Fruit fly (Drosophila melanogaster) whole organism, embryonic: ENCODE measurements around the gene jagn.
A peak's percentile ranks its signal among the peaks of the same experiment; 100 is the strongest.

ENCODE experiments used
- Aef1 ChIP-seq: fragments of 200-800 bp; sonication (Bioruptor generic); IDR thresholded peaks from 3 replicates; pipeline ENCODE4 v1.3.6; 2022; ENCODE audit warnings: missing biosample characterization, missing genetic modification characterization
- Awh ChIP-seq: fragments of 200-800 bp; sonication (Bioruptor generic); IDR thresholded peaks from 2 replicates; pipeline ENCODE4, ENCODE4 v1.3.6; 2022; ENCODE audit warnings: missing biosample characterization, missing genetic modification characterization
- B-H1 ChIP-seq: fragments of 200-800 bp; sonication (Bioruptor generic); IDR thresholded peaks from 3 replicates; pipeline ENCODE4 v1.3.6; 2022; ENCODE audit warnings: missing biosample characterization, missing genetic modification characterization
- Bgb ChIP-seq: fragments of 200-800 bp; sonication (Bioruptor generic); IDR thresholded peaks from 2 replicates; pipeline ENCODE4 v1.3.6; 2022; ENCODE audit warnings: missing biosample characterization, missing genetic modification characterization; ENCODE audit not compliant: partially characterized antibody
- C15 ChIP-seq: fragments of 200-800 bp; sonication (Bioruptor generic); IDR thresholded peaks from 3 replicates; pipeline ENCODE4 v1.3.6; 2022; ENCODE audit warnings: missing biosample characterization, missing genetic modification characterization
- CG10431 ChIP-seq: fragments of 200-800 bp; sonication (Bioruptor generic); optimal IDR thresholded peaks from 3 replicates; lab custom pipeline; 2018; ENCODE audit warnings: missing biosample characterization, mild to moderate bottlenecking, missing genetic modification characterization
- CG10959 ChIP-seq: fragments of 200-800 bp; sonication (Bioruptor generic); IDR thresholded peaks from 2 replicates; pipeline ENCODE4 v1.3.6; 2022; ENCODE audit warnings: missing biosample characterization, missing genetic modification characterization
- CG12659 ChIP-seq: fragments of 200-800 bp; sonication (Bioruptor generic); optimal IDR thresholded peaks from 3 replicates; lab custom pipeline; 2017; ENCODE audit warnings: mild to moderate bottlenecking, missing biosample characterization, missing genetic modification reagents, missing genetic modification characterization
- CG13287 ChIP-seq: fragments of 200-800 bp; sonication (Bioruptor generic); IDR thresholded peaks from 2 replicates; pipeline ENCODE4 v1.3.6; 2022; ENCODE audit warnings: missing biosample characterization, missing genetic modification characterization; ENCODE audit not compliant: partially characterized antibody
- CG2120 ChIP-seq: fragments of 200-800 bp; sonication (Bioruptor generic); optimal IDR thresholded peaks from 3 replicates; lab custom pipeline; 2016; ENCODE audit warnings: missing biosample characterization, missing genetic modification characterization
- CG30020 ChIP-seq: fragments of 200-800 bp; optimal IDR thresholded peaks from 2 replicates; lab custom pipeline; 2019; ENCODE audit warnings: missing biosample characterization, mild to moderate bottlenecking, missing genetic modification characterization, moderate library complexity
- CG31365 ChIP-seq: fragments of 200-800 bp; sonication (Bioruptor generic); optimal IDR thresholded peaks from 2 replicates; lab custom pipeline; 2018; ENCODE audit warnings: missing biosample characterization, mild to moderate bottlenecking, missing genetic modification characterization
- CG3163 ChIP-seq: fragments of 200-800 bp; sonication (Bioruptor generic); optimal IDR thresholded peaks from 3 replicates; lab custom pipeline; 2016; ENCODE audit warnings: missing biosample characterization, missing genetic modification characterization
- CG3281 ChIP-seq: fragments of 200-800 bp; sonication (Bioruptor generic); optimal IDR thresholded peaks from 3 replicates; lab custom pipeline; 2017; ENCODE audit warnings: missing biosample characterization, mild to moderate bottlenecking, missing genetic modification characterization
- CG34376 ChIP-seq: fragments of 200-800 bp; sonication (Bioruptor generic); optimal IDR thresholded peaks from 2 replicates; lab custom pipeline; 2018; ENCODE audit warnings: missing biosample characterization, mild to moderate bottlenecking, missing genetic modification characterization
- CG4282 ChIP-seq: fragments of 200-800 bp; sonication (Bioruptor generic); optimal IDR thresholded peaks from 2 replicates; lab custom pipeline; 2016; ENCODE audit warnings: missing biosample characterization, missing genetic modification characterization
- CG4617 ChIP-seq: fragments of 200-800 bp; sonication (Bioruptor generic); optimal IDR thresholded peaks from 3 replicates; lab custom pipeline; 2016; ENCODE audit warnings: missing biosample characterization, missing genetic modification characterization, borderline replicate concordance
- CG6254 ChIP-seq: fragments of 200-800 bp; sonication (Bioruptor generic); optimal IDR thresholded peaks from 3 replicates; lab custom pipeline; 2017; ENCODE audit warnings: mild to moderate bottlenecking, missing biosample characterization, missing genetic modification reagents, missing genetic modification characterization
- CG6765 ChIP-seq: fragments of 200-800 bp; sonication (Bioruptor generic); optimal IDR thresholded peaks from 3 replicates; lab custom pipeline; 2017; ENCODE audit warnings: missing biosample characterization, mild to moderate bottlenecking, missing genetic modification characterization
- CG7372 ChIP-seq: fragments of 200-800 bp; sonication (Bioruptor generic); IDR thresholded peaks from 2 replicates; pipeline ENCODE4 v1.3.6; 2022; ENCODE audit warnings: missing biosample characterization, missing genetic modification characterization
- CG8944 ChIP-seq: fragments of 200-800 bp; sonication (Bioruptor generic); optimal IDR thresholded peaks from 3 replicates; lab custom pipeline; 2016; ENCODE audit warnings: missing biosample characterization, missing genetic modification characterization
- CG9797 ChIP-seq: fragments of 200-800 bp; sonication (Bioruptor generic); optimal IDR thresholded peaks from 3 replicates; lab custom pipeline; 2018; ENCODE audit warnings: missing biosample characterization, mild to moderate bottlenecking, missing genetic modification characterization
- Dad ChIP-seq: fragments of 200-800 bp; sonication (Bioruptor generic); optimal IDR thresholded peaks from 3 replicates; lab custom pipeline; 2016; ENCODE audit warnings: missing biosample characterization, missing genetic modification characterization
- Dll ChIP-seq: fragments of 200-800 bp; sonication (Bioruptor generic); IDR thresholded peaks from 4 replicates; pipeline ENCODE4 v1.3.6; 2022; ENCODE audit warnings: missing biosample characterization, missing genetic modification characterization; ENCODE audit not compliant: partially characterized antibody
- Ets65A ChIP-seq: fragments of 200-800 bp; sonication (Bioruptor generic); peaks from one replicate; lab custom pipeline; 2016; ENCODE audit warnings: missing biosample characterization, missing genetic modification characterization
- HLH3B ChIP-seq: fragments of 200-800 bp; sonication (Bioruptor generic); IDR thresholded peaks from 2 replicates; pipeline ENCODE4 v1.3.6; 2022; ENCODE audit warnings: missing biosample characterization, missing genetic modification characterization
- Med ChIP-seq: fragments of 200-800 bp; sonication (Bioruptor generic); peaks from one replicate; lab custom pipeline; 2016; ENCODE audit warnings: missing biosample characterization, missing genetic modification characterization, mild to moderate bottlenecking, inconsistent platforms, moderate library complexity
- NK7.1 ChIP-seq: fragments of 200-800 bp; sonication (Bioruptor generic); optimal IDR thresholded peaks from 3 replicates; lab custom pipeline; 2016; ENCODE audit warnings: missing biosample characterization, missing genetic modification characterization
- Ptx1 ChIP-seq: fragments of 200-800 bp; sonication (Bioruptor generic); IDR thresholded peaks from 2 replicates; pipeline ENCODE4 v1.3.6; 2022; ENCODE audit warnings: missing biosample characterization, missing genetic modification characterization
- Scr ChIP-seq: fragments of 200-800 bp; sonication (Bioruptor generic); IDR thresholded peaks from 2 replicates; pipeline ENCODE4 v1.3.6; 2022; ENCODE audit warnings: missing biosample characterization, missing genetic modification characterization; ENCODE audit not compliant: partially characterized antibody
- Sry-β ChIP-seq: fragments of 200-800 bp; sonication (Bioruptor generic); optimal IDR thresholded peaks from 2 replicates; lab custom pipeline; 2018; ENCODE audit warnings: missing biosample characterization, mild to moderate bottlenecking, missing genetic modification characterization, moderate library complexity
- Tbp ChIP-seq: fragments of >200 bp; optimal IDR thresholded peaks from 2 replicates; lab custom pipeline; 2018; ENCODE audit warnings: missing biosample characterization, missing genetic modification characterization
- al ChIP-seq: fragments of 200-800 bp; sonication (Bioruptor generic); IDR thresholded peaks from 2 replicates; pipeline ENCODE4 v1.3.6; 2022; ENCODE audit warnings: missing biosample characterization, missing genetic modification characterization
- amos ChIP-seq: fragments of 200-800 bp; sonication (Bioruptor generic); IDR thresholded peaks from 2 replicates; pipeline ENCODE4 v1.3.6; 2022; ENCODE audit warnings: missing biosample characterization, missing genetic modification characterization; ENCODE audit not compliant: partially characterized antibody
- ato ChIP-seq: fragments of 200-800 bp; sonication (Bioruptor generic); IDR thresholded peaks from 2 replicates; pipeline ENCODE4 v1.3.6; 2022; ENCODE audit warnings: missing biosample characterization, missing genetic modification characterization; ENCODE audit not compliant: partially characterized antibody
- chm ChIP-seq: fragments of 200-800 bp; sonication (Bioruptor generic); IDR thresholded peaks from 2 replicates; pipeline ENCODE4 v1.3.6; 2022; ENCODE audit warnings: missing biosample characterization, missing genetic modification characterization
- crc ChIP-seq: fragments of 200-800 bp; sonication (Bioruptor generic); optimal IDR thresholded peaks from 2 replicates; lab custom pipeline; 2016; ENCODE audit warnings: missing biosample characterization, missing genetic modification characterization
- ems ChIP-seq: fragments of 200-800 bp; sonication (Bioruptor generic); optimal IDR thresholded peaks from 3 replicates; lab custom pipeline; 2016; ENCODE audit warnings: missing biosample characterization, missing genetic modification characterization
- en ChIP-seq: fragments of 200-800 bp; sonication (Bioruptor generic); optimal IDR thresholded peaks from 2 replicates; lab custom pipeline; 2016; ENCODE audit warnings: missing biosample characterization, missing genetic modification characterization
- fu2 ChIP-seq: fragments of 200-800 bp; sonication (Bioruptor generic); optimal IDR thresholded peaks from 2 replicates; lab custom pipeline; 2016; ENCODE audit warnings: missing biosample characterization, missing genetic modification characterization
- gem ChIP-seq: fragments of 200-800 bp; sonication (Bioruptor generic); optimal IDR thresholded peaks from 2 replicates; lab custom pipeline; 2019; ENCODE audit warnings: missing biosample characterization, mild to moderate bottlenecking, missing genetic modification characterization, moderate library complexity
- h ChIP-seq: fragments of >200 bp; optimal IDR thresholded peaks from 2 replicates; lab custom pipeline; 2017
- hbn ChIP-seq: fragments of 200-800 bp; sonication (Bioruptor generic); IDR thresholded peaks from 2 replicates; pipeline ENCODE4 v1.3.6; 2022; ENCODE audit warnings: missing biosample characterization, missing genetic modification characterization; ENCODE audit not compliant: partially characterized antibody
- lilli ChIP-seq: fragments of 200-800 bp; sonication (Bioruptor generic); optimal IDR thresholded peaks from 3 replicates; lab custom pipeline; 2016; ENCODE audit warnings: missing biosample characterization, missing genetic modification characterization
- lov ChIP-seq, 2 experiments: fragments of 200-800 bp in 1 of 2; fragments of >200 bp in 1 of 2; sonication (Bioruptor generic) in 1 of 2; IDR thresholded peaks in 1 of 2; optimal IDR thresholded peaks in 1 of 2; 2 replicates in 1 of 2; 3 replicates in 1 of 2; pipeline versions ENCODE4 v1.3.6 to Lab custom; 2017 to 2022; ENCODE audit warnings: missing biosample characterization in 1 of 2, missing genetic modification characterization in 1 of 2
- nmo ChIP-seq: fragments of 200-800 bp; sonication (Bioruptor generic); optimal IDR thresholded peaks from 2 replicates; lab custom pipeline; 2018; ENCODE audit warnings: missing biosample characterization, mild to moderate bottlenecking, missing genetic modification characterization, moderate library complexity
- tgo ChIP-seq: fragments of 200-800 bp; sonication (Bioruptor generic); IDR thresholded peaks from 3 replicates; pipeline ENCODE4 v1.3.6; 2022; ENCODE audit warnings: missing biosample characterization, missing genetic modification characterization
- tin ChIP-seq: fragments of 200-800 bp; sonication (Bioruptor generic); optimal IDR thresholded peaks from 3 replicates; lab custom pipeline; 2016; ENCODE audit warnings: missing biosample characterization, missing genetic modification characterization
- vvl ChIP-seq: fragments of 200-800 bp; sonication (Bioruptor generic); IDR thresholded peaks from 2 replicates; pipeline ENCODE4 v1.3.6; 2022; ENCODE audit warnings: missing biosample characterization, missing genetic modification characterization
- zfh2 ChIP-seq: fragments of 200-800 bp; sonication (Bioruptor generic); optimal IDR thresholded peaks from 2 replicates; lab custom pipeline; 2016; ENCODE audit warnings: missing biosample characterization, missing genetic modification characterization

jagn gene

DNA sequence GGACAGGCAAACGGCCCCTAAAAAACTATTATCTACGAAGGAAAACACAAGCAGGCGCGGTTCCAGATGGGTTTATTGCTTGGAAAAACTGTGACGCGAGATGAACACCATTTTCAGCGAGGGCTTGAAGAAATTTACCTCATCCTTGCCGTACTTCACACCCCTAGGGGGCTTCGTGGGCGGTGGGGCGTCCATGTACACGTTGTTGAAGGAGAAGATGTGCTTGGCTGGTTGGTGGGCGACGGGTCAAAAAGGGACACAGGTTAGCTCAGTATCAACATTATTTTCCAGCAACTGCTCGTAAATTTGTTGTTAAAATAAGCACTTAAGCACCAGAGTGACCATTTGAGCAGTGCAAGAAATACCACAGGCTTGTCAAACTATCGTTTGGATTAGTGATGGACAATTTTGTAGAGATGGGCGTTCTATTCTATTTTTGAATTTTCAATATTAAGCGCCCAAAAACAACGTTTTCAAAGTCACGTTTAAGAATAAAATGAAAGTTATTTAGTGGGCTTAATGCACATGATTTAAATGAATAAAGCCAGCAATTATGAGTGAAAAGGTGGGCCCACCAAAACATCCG is 20.4 kb upstream of the jagn start, which contains the start of gene Sec8 (continued):
- peak; percentile 2 for TF ChIP-seq CG8944 (GFP tag; lab: Kevin White, UChicago)
- TF ChIP-seq CG2120 (GFP tag; lab: Kevin White, UChicago) = peak; percentile 68
- TF ChIP-seq CG6765 (GFP tag; lab: Kevin White, UChicago) = no peak
- peak; percentile 71 for TF ChIP-seq ato
- no peak for TF ChIP-seq HLH3B (GFP tag; lab: Robert Waterston, UW)
- peak; percentile 57 for TF ChIP-seq Dad (GFP tag; lab: Kevin White, UChicago)
- TF ChIP-seq CG6254 (GFP tag; lab: Kevin White, UChicago) = peak; percentile 26
- peak; percentile 31 for TF ChIP-seq CG30020 (tag; lab: Kevin White, UChicago)
- TF ChIP-seq crc (GFP tag; lab: Kevin White, UChicago) = peak; percentile 13
- TF ChIP-seq al = peak; percentile 23; the same call in 1 of the 2 replicates
- TF ChIP-seq h (lab: Kevin White, UChicago) = no peak
- no peak for TF ChIP-seq CG10431 (GFP tag; lab: Kevin White, UChicago)
- 0 out of 3 replicates have a peak, but pooled peaks have one; percentile 31 for TF ChIP-seq tgo (GFP tag; lab: Robert Waterston, UW)
- TF ChIP-seq gem (tag; lab: Kevin White, UChicago) = no peak
- TF ChIP-seq CG10959 (GFP tag; lab: Robert Waterston, UW) = no peak
- TF ChIP-seq Scr (GFP tag; lab: Robert Waterston, UW) = peak; percentile 87
- peak; percentile 93 for TF ChIP-seq amos (GFP tag; lab: Robert Waterston, UW)
- no peak for TF ChIP-seq en
- TF ChIP-seq CG9797 (GFP tag; lab: Kevin White, UChicago) = peak; percentile 69
- peak; percentile 67 for TF ChIP-seq lilli (GFP tag; lab: Kevin White, UChicago)
- TF ChIP-seq lov (optimal IDR thresholded peaks at IDR 0.05; lab: Kevin White, UChicago) = no peak
- TF ChIP-seq lov (GFP tag; IDR thresholded peaks at IDR 0.05; lab: Robert Waterston, UW) = no peak
- TF ChIP-seq CG3163 (GFP tag; lab: Kevin White, UChicago) = peak; percentile 30
- peak; percentile 83 for TF ChIP-seq Dll
- peak; percentile 38 for TF ChIP-seq fu2 (GFP tag; lab: Kevin White, UChicago)
- peak; percentile 33 for TF ChIP-seq ems (GFP tag; lab: Kevin White, UChicago)
- peak; percentile 83 for TF ChIP-seq hbn (GFP tag; lab: Robert Waterston, UW)
- TF ChIP-seq CG13287 (GFP tag; lab: Robert Waterston, UW) = peak; percentile 91
- peak; percentile 92 for TF ChIP-seq CG4617 (GFP tag; lab: Kevin White, UChicago)
- TF ChIP-seq CG12659 = peak; percentile 56
- peak; percentile 60 for TF ChIP-seq tin (GFP tag; lab: Kevin White, UChicago)
- TF ChIP-seq NK7.1 (GFP tag; lab: Kevin White, UChicago) = no peak
- TF ChIP-seq chm (GFP tag; lab: Robert Waterston, UW) = 0 out of 2 replicates have a peak, but pooled peaks have one; percentile 31
- TF ChIP-seq Aef1 (GFP tag; lab: Robert Waterston, UW) = 0 out of 3 replicates have a peak, but pooled peaks have one; percentile 31
- no peak for TF ChIP-seq C15 (GFP tag; lab: Robert Waterston, UW)
- peak; percentile 51 for TF ChIP-seq vvl (GFP tag; lab: Robert Waterston, UW)
- TF ChIP-seq Ptx1 = no peak
- no peak for TF ChIP-seq CG31365 (tag; lab: Kevin White, UChicago)
- peak; percentile 68 for TF ChIP-seq zfh2
- TF ChIP-seq nmo (GFP tag; lab: Kevin White, UChicago) = peak; percentile 62
- no peak for TF ChIP-seq Sry-β (GFP tag; lab: Kevin White, UChicago)
- TF ChIP-seq CG3281 = no peak
- TF ChIP-seq CG4282 (GFP tag; lab: Kevin White, UChicago) = peak; percentile 37
- peak; percentile 94 for TF ChIP-seq Ets65A (GFP tag; lab: Kevin White, UChicago)
- no peak for TF ChIP-seq CG7372 (GFP tag; lab: Robert Waterston, UW)
- no peak for TF ChIP-seq Tbp (GFP tag; lab: Kevin White, UChicago)
- TF ChIP-seq Bgb (GFP tag; lab: Robert Waterston, UW) = peak; percentile 91
- TF ChIP-seq CG34376 (GFP tag; lab: Kevin White, UChicago) = peak; percentile 12
- peak; percentile 93 for TF ChIP-seq Med (GFP tag; lab: Kevin White, UChicago)
- no peak for TF ChIP-seq B-H1
- 0 out of 2 replicates have a peak, but pooled peaks have one; percentile 24 for TF ChIP-seq Awh (GFP tag; lab: Robert Waterston, UW)
